Fruit fly (Drosophila melanogaster) whole organism, embryonic: Measurements from ENCODE around the gene Obp19c.

Experiments
- Aef1 ChIP-seq: fragments of 200-800 bp; sonication (Bioruptor generic); IDR thresholded peaks from 3 replicates; pipeline ENCODE4 v1.3.6; 2022; ENCODE audit warnings: missing biosample characterization, missing genetic modification characterization
- B-H2 ChIP-seq: fragments of 200-800 bp; sonication (Bioruptor generic); optimal IDR thresholded peaks from 2 replicates; lab custom pipeline; 2018; ENCODE audit warnings: missing biosample characterization, mild to moderate bottlenecking, missing genetic modification characterization
- CG10366 ChIP-seq: fragments of 200-800 bp; sonication (Bioruptor generic); IDR thresholded peaks from 2 replicates; pipeline ENCODE4 v1.3.6; 2022; ENCODE audit warnings: missing biosample characterization, missing genetic modification characterization
- CG12942 ChIP-seq: fragments of 200-800 bp; sonication (Bioruptor generic); optimal IDR thresholded peaks from 3 replicates; lab custom pipeline; 2016; ENCODE audit warnings: missing biosample characterization, missing genetic modification characterization
- CG13894 ChIP-seq: fragments of 200-800 bp; sonication (Bioruptor generic); optimal IDR thresholded peaks from 3 replicates; lab custom pipeline; 2018; ENCODE audit warnings: missing biosample characterization, mild to moderate bottlenecking, missing genetic modification characterization, moderate library complexity
- CG14667 ChIP-seq: fragments of 200-800 bp; sonication (Bioruptor generic); IDR thresholded peaks from 2 replicates; pipeline ENCODE4 v1.3.6; 2022; ENCODE audit warnings: missing biosample characterization, missing genetic modification characterization
- CG15011 ChIP-seq: fragments of 200-800 bp; sonication (Bioruptor generic); optimal IDR thresholded peaks from 3 replicates; lab custom pipeline; 2018; ENCODE audit warnings: missing biosample characterization, mild to moderate bottlenecking, missing genetic modification characterization
- CG16779 ChIP-seq: fragments of 200-800 bp; sonication (Bioruptor generic); IDR thresholded peaks from 2 replicates; pipeline ENCODE4 v1.3.6; 2022; ENCODE audit warnings: missing biosample characterization, missing genetic modification characterization
- CG16863 ChIP-seq: fragments of 200-800 bp; sonication (Bioruptor generic); optimal IDR thresholded peaks from 3 replicates; lab custom pipeline; 2016; ENCODE audit warnings: missing biosample characterization, missing genetic modification characterization
- CG1832 ChIP-seq: fragments of 200-800 bp; sonication (Bioruptor generic); optimal IDR thresholded peaks from 2 replicates; lab custom pipeline; 2017; ENCODE audit warnings: missing biosample characterization, mild to moderate bottlenecking, missing genetic modification characterization, inconsistent platforms
- CG30403 ChIP-seq: fragments of 200-800 bp; sonication (Bioruptor generic); optimal IDR thresholded peaks from 3 replicates; lab custom pipeline; 2016; ENCODE audit warnings: missing biosample characterization, missing genetic modification characterization
- CG3163 ChIP-seq: fragments of 200-800 bp; sonication (Bioruptor generic); optimal IDR thresholded peaks from 3 replicates; lab custom pipeline; 2016; ENCODE audit warnings: missing biosample characterization, missing genetic modification characterization
- CG34376 ChIP-seq: fragments of 200-800 bp; sonication (Bioruptor generic); optimal IDR thresholded peaks from 2 replicates; lab custom pipeline; 2018; ENCODE audit warnings: missing biosample characterization, mild to moderate bottlenecking, missing genetic modification characterization
- CG4854 ChIP-seq: fragments of 200-800 bp; sonication (Bioruptor generic); optimal IDR thresholded peaks from 2 replicates; lab custom pipeline; 2016; ENCODE audit warnings: missing biosample characterization, missing genetic modification characterization, inconsistent platforms
- CG6272 ChIP-seq: fragments of 200-800 bp; sonication (Bioruptor generic); IDR thresholded peaks from 2 replicates; pipeline ENCODE4 v1.3.6; 2022; ENCODE audit warnings: missing biosample characterization, missing genetic modification characterization
- CG7786 ChIP-seq: fragments of 200-800 bp; sonication (Bioruptor generic); optimal IDR thresholded peaks from 2 replicates; lab custom pipeline; 2016; ENCODE audit warnings: missing biosample characterization, missing genetic modification characterization
- CG7987 ChIP-seq: fragments of 200-800 bp; sonication (Bioruptor generic); optimal IDR thresholded peaks from 2 replicates; lab custom pipeline; 2018; ENCODE audit warnings: missing biosample characterization, mild to moderate bottlenecking, missing genetic modification characterization, moderate library complexity
- Chrac-16 ChIP-seq: fragments of 200-800 bp; sonication (Bioruptor generic); optimal IDR thresholded peaks from 3 replicates; lab custom pipeline; 2016; ENCODE audit warnings: missing biosample characterization, missing genetic modification characterization
- Deaf1 ChIP-seq: fragments of 200-800 bp; optimal IDR thresholded peaks from 3 replicates; lab custom pipeline; 2019; ENCODE audit warnings: missing biosample characterization, mild to moderate bottlenecking, missing genetic modification characterization, moderate library complexity
- Fer3 ChIP-seq: fragments of 200-800 bp; sonication (Bioruptor generic); optimal IDR thresholded peaks from 2 replicates; lab custom pipeline; 2018; ENCODE audit warnings: missing biosample characterization, mild to moderate bottlenecking, missing genetic modification characterization, moderate library complexity
- HLH54F ChIP-seq: fragments of 200-800 bp; sonication (Bioruptor generic); optimal IDR thresholded peaks from 3 replicates; lab custom pipeline; 2016; ENCODE audit warnings: missing biosample characterization, missing genetic modification characterization
- Hmx ChIP-seq: fragments of 200-800 bp; sonication (Bioruptor generic); optimal IDR thresholded peaks from 2 replicates; lab custom pipeline; 2016; ENCODE audit warnings: missing biosample characterization, missing genetic modification characterization
- Max ChIP-seq: fragments of 200-800 bp; sonication (Bioruptor generic); optimal IDR thresholded peaks from 2 replicates; lab custom pipeline; 2016; ENCODE audit warnings: missing biosample characterization, mild to moderate bottlenecking, missing genetic modification characterization
- Med ChIP-seq: fragments of 200-800 bp; sonication (Bioruptor generic); peaks from one replicate; lab custom pipeline; 2016; ENCODE audit warnings: missing biosample characterization, missing genetic modification characterization, mild to moderate bottlenecking, inconsistent platforms, moderate library complexity
- Opbp ChIP-seq: fragments of 200-800 bp; sonication (Bioruptor generic); IDR thresholded peaks from 3 replicates; pipeline ENCODE4 v1.3.6; 2022; ENCODE audit warnings: missing biosample characterization, missing genetic modification characterization; ENCODE audit not compliant: partially characterized antibody
- Optix ChIP-seq: fragments of 200-800 bp; sonication (Bioruptor generic); IDR thresholded peaks from 3 replicates; pipeline ENCODE4 v1.3.6; 2022; ENCODE audit warnings: missing biosample characterization, missing genetic modification characterization
- Spps ChIP-seq: fragments of 200-800 bp; sonication (Bioruptor generic); optimal IDR thresholded peaks from 2 replicates; lab custom pipeline; 2018; ENCODE audit warnings: missing biosample characterization, mild to moderate bottlenecking, missing genetic modification characterization
- Ssrp ChIP-seq: fragments of 200-800 bp; sonication (Bioruptor generic); optimal IDR thresholded peaks from 2 replicates; lab custom pipeline; 2018; ENCODE audit warnings: missing biosample characterization, mild to moderate bottlenecking, missing genetic modification characterization, moderate library complexity
- Xrp1 ChIP-seq: fragments of 200-800 bp; sonication (Bioruptor generic); IDR thresholded peaks from 2 replicates; pipeline ENCODE4 v1.3.6; 2022; ENCODE audit warnings: missing biosample characterization, missing genetic modification characterization
- al ChIP-seq: fragments of 200-800 bp; sonication (Bioruptor generic); IDR thresholded peaks from 2 replicates; pipeline ENCODE4 v1.3.6; 2022; ENCODE audit warnings: missing biosample characterization, missing genetic modification characterization
- ash1 ChIP-seq: fragments of 200-800 bp; sonication (Bioruptor generic); optimal IDR thresholded peaks from 2 replicates; lab custom pipeline; 2018; ENCODE audit warnings: missing biosample characterization, mild to moderate bottlenecking, missing genetic modification characterization
- crp ChIP-seq, 2 experiments: fragments of 200-800 bp; sonication (Bioruptor generic); optimal IDR thresholded peaks; 2 replicates in 1 of 2; 3 replicates in 1 of 2; lab custom pipeline; 2017; ENCODE audit warnings: missing biosample characterization in 2 of 2, missing genetic modification characterization in 2 of 2, mild to moderate bottlenecking in 1 of 2, moderate library complexity in 1 of 2
- disco-r ChIP-seq: fragments of 200-800 bp; sonication (Bioruptor generic); optimal IDR thresholded peaks from 2 replicates; lab custom pipeline; 2016; ENCODE audit warnings: missing biosample characterization, missing genetic modification characterization
- dpn ChIP-seq, 2 experiments: fragments of 200-800 bp; sonication (Bioruptor generic); optimal IDR thresholded peaks; 3 replicates each; lab custom pipeline; 2016; ENCODE audit warnings: missing biosample characterization in 2 of 2, missing genetic modification characterization in 2 of 2
- ems ChIP-seq: fragments of 200-800 bp; sonication (Bioruptor generic); optimal IDR thresholded peaks from 3 replicates; lab custom pipeline; 2016; ENCODE audit warnings: missing biosample characterization, missing genetic modification characterization
- maf-S ChIP-seq: fragments of 200-800 bp; sonication (Bioruptor generic); optimal IDR thresholded peaks from 2 replicates; lab custom pipeline; 2016; ENCODE audit warnings: missing biosample characterization, missing genetic modification characterization
- nerfin-2 ChIP-seq: fragments of 200-800 bp; sonication (Bioruptor generic); IDR thresholded peaks from 2 replicates; pipeline ENCODE4 v1.3.6; 2022; ENCODE audit warnings: missing biosample characterization, missing genetic modification characterization; ENCODE audit not compliant: partially characterized antibody
- pho ChIP-seq: fragments of 200-800 bp; sonication (Bioruptor generic); optimal IDR thresholded peaks from 2 replicates; lab custom pipeline; 2016; ENCODE audit warnings: missing biosample characterization, missing genetic modification characterization
- run ChIP-seq: fragments of 200-800 bp; sonication (Bioruptor generic); optimal IDR thresholded peaks from 3 replicates; lab custom pipeline; 2018; ENCODE audit warnings: missing biosample characterization, mild to moderate bottlenecking, missing genetic modification characterization
- schlank ChIP-seq: fragments of 200-800 bp; sonication (Bioruptor generic); optimal IDR thresholded peaks from 2 replicates; lab custom pipeline; 2018; ENCODE audit warnings: missing biosample characterization, mild to moderate bottlenecking, missing genetic modification characterization
- scrt ChIP-seq: fragments of 200-800 bp; sonication (Bioruptor generic); optimal IDR thresholded peaks from 2 replicates; lab custom pipeline; 2018; ENCODE audit warnings: missing biosample characterization, mild to moderate bottlenecking, missing genetic modification characterization, moderate library complexity
- sens ChIP-seq: fragments of 200-800 bp; sonication (Bioruptor generic); peaks from one replicate; lab custom pipeline; 2016; ENCODE audit warnings: missing biosample characterization, missing genetic modification characterization
- sna ChIP-seq: fragments of 200-800 bp; sonication (Bioruptor generic); IDR thresholded peaks from 2 replicates; pipeline ENCODE4 v1.3.6; 2022; ENCODE audit warnings: missing biosample characterization, missing genetic modification characterization; ENCODE audit not compliant: partially characterized antibody
- toy ChIP-seq: fragments of 200-800 bp; sonication (Bioruptor generic); IDR thresholded peaks from 2 replicates; pipeline ENCODE4 v1.3.6; 2022; ENCODE audit warnings: missing biosample characterization, missing genetic modification characterization

Obp19c gene

dm6 chrX:20416433-20416832 lies 2.3 kb downstream of the Obp19c start, which contains the start of gene Obp19b:
Obp19b (plus strand) TSS chrX:20416733.
- TF ChIP-seq CG16863 (GFP tag; lab: Kevin White, UChicago) (no peak), Chrac-16 (GFP tag; lab: Kevin White, UChicago) (no peak), Ssrp (tag; lab: Kevin White, UChicago) (no peak), CG14667 (GFP tag; lab: Robert Waterston, UW) (no peak), run (tag; lab: Kevin White, UChicago) (no peak), sna (GFP tag; lab: Robert Waterston, UW) (no peak), CG3163 (GFP tag; lab: Kevin White, UChicago) (no peak), dpn (GFP tag; optimal IDR thresholded peaks at IDR 0.05; lab: Kevin White, UChicago) (no peak), toy (no peak)

dm6 chrX:20415444-20415843 lies 3.3 kb downstream of the Obp19c start, which contains the start of gene Obp19a:
Obp19a (plus strand) TSS chrX:20415744.
- TF ChIP-seq sens (no peak), CG12942 (no peak), ash1 (GFP tag; lab: Kevin White, UChicago) (no peak), CG34376 (GFP tag; lab: Kevin White, UChicago) (no peak), CG30403 (GFP tag; lab: Kevin White, UChicago) (no peak), maf-S (GFP tag; lab: Kevin White, UChicago) (no peak), Med (GFP tag; lab: Kevin White, UChicago) (no peak), Optix (GFP tag; lab: Robert Waterston, UW) (no peak), HLH54F (no peak), ems (GFP tag; lab: Kevin White, UChicago) (no peak), CG1832 (GFP tag; lab: Kevin White, UChicago) (no peak), Max (GFP tag; lab: Kevin White, UChicago) (no peak), CG6272 (GFP tag; lab: Robert Waterston, UW) (no peak), disco-r (GFP tag; lab: Kevin White, UChicago) (no peak), Opbp (no peak)

- TF ChIP-seq CG16779 (GFP tag; lab: Robert Waterston, UW) (no peak), scrt (no peak), Fer3 (tag; lab: Kevin White, UChicago) (no peak), Xrp1 (GFP tag; lab: Robert Waterston, UW) (no peak), CG10366 (GFP tag; lab: Robert Waterston, UW) (no peak)
Measured at dm6 chrX:20414099-20414498, 4.7 kb downstream of the Obp19c start, which contains the start of gene CG15458. CG15458 (minus strand) TSS chrX:20414199.

dm6 chrX:20413481-20413880 lies 5.3 kb downstream of the Obp19c start, which contains the start of gene CG15459:
CG15459 (minus strand) TSS chrX:20413581.
- no peak for TF ChIP-seq Spps
- TF ChIP-seq CG7786 (GFP tag; lab: Kevin White, UChicago): no peak
- no peak for TF ChIP-seq pho (GFP tag; lab: Kevin White, UChicago)
- no peak for TF ChIP-seq CG4854 (GFP tag; lab: Kevin White, UChicago)
- no peak for TF ChIP-seq al (GFP tag; lab: Robert Waterston, UW)
- TF ChIP-seq Aef1: no peak
- TF ChIP-seq schlank: no peak
- TF ChIP-seq crp (GFP tag; optimal IDR thresholded peaks at IDR 0.05; lab: Kevin White, UChicago): no peak
- TF ChIP-seq CG15011: no peak
- TF ChIP-seq Hmx (GFP tag; lab: Kevin White, UChicago): no peak
- no peak for TF ChIP-seq nerfin-2 (GFP tag; lab: Robert Waterston, UW)
- no peak for TF ChIP-seq B-H2
- no peak for TF ChIP-seq CG7987 (GFP tag; lab: Kevin White, UChicago)
- no peak for TF ChIP-seq Deaf1 (tag; lab: Kevin White, UChicago)
- TF ChIP-seq CG13894 (tag; lab: Kevin White, UChicago): no peak
- TF ChIP-seq, all 482 proteins: peak for 0
